Worm (Caenorhabditis elegans) whole organism, L1 larva: Measurements from ENCODE around the gene R166.3.

Experiments
- C04F5.9 ChIP-seq: sonication (generic microtip); optimal IDR thresholded peaks from 2 replicates; lab custom pipeline; 2016; ENCODE audit warnings: missing genetic modification characterization, missing compliant biosample characterization
- C16A3.4 ChIP-seq: fragments of 150-350 bp; optimal IDR thresholded peaks from 2 replicates; lab custom pipeline; 2014; ENCODE audit warnings: missing biosample characterization, missing genetic modification characterization
- Y116A8C.19 ChIP-seq: sonication (generic microtip); optimal IDR thresholded peaks from 2 replicates; lab custom pipeline; 2016; ENCODE audit warnings: missing compliant biosample characterization, missing genetic modification characterization, borderline replicate concordance
- aly-2 ChIP-seq: fragments of 150-350 bp; optimal IDR thresholded peaks from 2 replicates; lab custom pipeline; 2014; ENCODE audit warnings: missing biosample characterization, missing genetic modification characterization
- ama-1 ChIP-seq: fragments of 150-350 bp; optimal IDR thresholded peaks from 2 replicates; lab custom pipeline; 2014
- blmp-1 ChIP-seq: fragments of 150-350 bp; optimal IDR thresholded peaks from 2 replicates; lab custom pipeline; 2014; ENCODE audit warnings: missing biosample characterization, missing genetic modification characterization
- ceh-8 ChIP-seq: fragments of 200-800 bp; sonication (Bioruptor generic); optimal IDR thresholded peaks from 2 replicates; lab custom pipeline; 2018; ENCODE audit warnings: mild to moderate bottlenecking, missing genetic modification characterization, moderate library complexity, missing compliant biosample characterization
- ceh-82 ChIP-seq, 3 experiments: fragments of 150-350 bp in 1 of 3; sonication (generic microtip) in 2 of 3; optimal IDR thresholded peaks; 2 replicates each; lab custom pipeline; 2014 to 2017; ENCODE audit warnings: missing biosample characterization in 3 of 3, missing genetic modification characterization in 3 of 3
- ceh-88 ChIP-seq: fragments of 200-800 bp; sonication (Bioruptor generic); IDR thresholded peaks from 2 replicates; pipeline ENCODE4 v1.3.6; 2022; ENCODE audit warnings: missing genetic modification characterization, missing compliant biosample characterization
- ceh-90 ChIP-seq: sonication (generic microtip); optimal IDR thresholded peaks from 2 replicates; lab custom pipeline; 2016; ENCODE audit warnings: missing genetic modification characterization, missing compliant biosample characterization
- efl-1 ChIP-seq, 4 experiments: fragments of 150-350 bp; optimal IDR thresholded peaks in 3 of 4; peaks in 1 of 4; 1 replicate in 1 of 4; 2 replicates in 3 of 4; lab custom pipeline; 2014; ENCODE audit warnings: missing biosample characterization in 2 of 4, missing genetic modification characterization in 2 of 4, missing genetic modification reagents in 2 of 4
- egl-13 ChIP-seq: sonication (generic microtip); optimal IDR thresholded peaks from 2 replicates; lab custom pipeline; 2016; ENCODE audit warnings: missing genotype, missing genetic modification reagents, missing genetic modification characterization, missing compliant biosample characterization
- elt-2 ChIP-seq: sonication (generic microtip); optimal IDR thresholded peaks from 2 replicates; lab custom pipeline; 2016; ENCODE audit warnings: missing genetic modification characterization, mild to moderate bottlenecking, inconsistent platforms, missing compliant biosample characterization, missing genetic modification reagents
- elt-3 ChIP-seq, 6 experiments: fragments of 150-350 bp in 1 of 6; sonication (generic microtip); optimal IDR thresholded peaks; 2 replicates each; lab custom pipeline; 2017 to 2018; ENCODE audit warnings: missing biosample characterization in 6 of 6, missing genetic modification characterization in 6 of 6, inconsistent platforms in 1 of 6
- ets-5 ChIP-seq: fragments of 200-800 bp; sonication (Bioruptor generic); IDR thresholded peaks from 2 replicates; pipeline ENCODE4 v1.3.6; 2022; ENCODE audit warnings: missing genetic modification characterization, missing compliant biosample characterization
- fkh-10 ChIP-seq: sonication (generic microtip); optimal IDR thresholded peaks from 2 replicates; lab custom pipeline; 2017; ENCODE audit warnings: missing biosample characterization, missing genetic modification reagents, missing genetic modification characterization
- fkh-4 ChIP-seq: sonication (generic microtip); optimal IDR thresholded peaks from 2 replicates; lab custom pipeline; 2016; ENCODE audit warnings: missing compliant biosample characterization, missing genetic modification characterization, borderline replicate concordance
- grh-1 ChIP-seq: fragments of 200-800 bp; sonication (Bioruptor generic); IDR thresholded peaks from 2 replicates; pipeline ENCODE4 v1.3.6; 2022; ENCODE audit warnings: missing genetic modification reagents, missing genetic modification characterization, missing compliant biosample characterization
- lin-14 ChIP-seq: fragments of 200-800 bp; sonication (Bioruptor generic); optimal IDR thresholded peaks from 2 replicates; lab custom pipeline; 2018; ENCODE audit warnings: mild to moderate bottlenecking, missing genetic modification characterization, moderate library complexity, missing compliant biosample characterization
- lin-35 ChIP-seq, 2 experiments: fragments of 150-350 bp; optimal IDR thresholded peaks; 2 replicates each; lab custom pipeline; 2014; ENCODE audit warnings: missing biosample characterization in 2 of 2, missing genetic modification characterization in 2 of 2, missing genetic modification reagents in 2 of 2
- lsy-2 ChIP-seq, 2 experiments: fragments of 150-350 bp; optimal IDR thresholded peaks; 2 replicates each; lab custom pipeline; 2014; ENCODE audit warnings: missing biosample characterization in 2 of 2, missing genetic modification characterization in 2 of 2
- mab-9 ChIP-seq: fragments of 200-800 bp; sonication (Bioruptor generic); IDR thresholded peaks from 2 replicates; pipeline ENCODE4 v1.3.6; 2022; ENCODE audit warnings: missing genetic modification reagents, missing genetic modification characterization, missing compliant biosample characterization
- nhr-11 ChIP-seq: fragments of 150-350 bp; optimal IDR thresholded peaks from 2 replicates; lab custom pipeline; 2014; ENCODE audit warnings: missing biosample characterization, missing genetic modification characterization
- nhr-12 ChIP-seq: sonication (generic microtip); optimal IDR thresholded peaks from 2 replicates; lab custom pipeline; 2017; ENCODE audit warnings: missing biosample characterization, missing genetic modification characterization
- nhr-237 ChIP-seq: fragments of 150-350 bp; optimal IDR thresholded peaks from 2 replicates; lab custom pipeline; 2014; ENCODE audit warnings: missing biosample characterization, missing genetic modification characterization
- nhr-47 ChIP-seq: sonication (generic microtip); optimal IDR thresholded peaks from 2 replicates; lab custom pipeline; 2016; ENCODE audit warnings: mild to moderate bottlenecking, missing genetic modification characterization, moderate library complexity, missing compliant biosample characterization
- nhr-71 ChIP-seq: sonication (generic microtip); optimal IDR thresholded peaks from 2 replicates; lab custom pipeline; 2016; ENCODE audit warnings: mild to moderate bottlenecking, missing genetic modification characterization, moderate library complexity, missing compliant biosample characterization
- nhr-76 ChIP-seq: sonication (generic microtip); optimal IDR thresholded peaks from 2 replicates; lab custom pipeline; 2017; ENCODE audit warnings: missing biosample characterization, missing genetic modification characterization
- nhr-84 ChIP-seq: sonication (generic microtip); optimal IDR thresholded peaks from 2 replicates; lab custom pipeline; 2017; ENCODE audit warnings: missing biosample characterization, missing genetic modification characterization
- nhr-85 ChIP-seq: sonication (generic microtip); peaks from one replicate; lab custom pipeline; 2016; ENCODE audit warnings: missing genetic modification characterization, inconsistent platforms, missing compliant biosample characterization
- nhr-90 ChIP-seq: sonication (generic microtip); optimal IDR thresholded peaks from 2 replicates; lab custom pipeline; 2016; ENCODE audit warnings: mild to moderate bottlenecking, missing genetic modification characterization, missing compliant biosample characterization; ENCODE audit not compliant: poor library complexity
- pag-3 ChIP-seq: sonication (generic microtip); optimal IDR thresholded peaks from 2 replicates; lab custom pipeline; 2017; ENCODE audit warnings: missing genetic modification characterization, mild to moderate bottlenecking, missing compliant biosample characterization, antibody characterized with exemption, borderline replicate concordance; ENCODE audit not compliant: insufficient read depth
- pqm-1 ChIP-seq: sonication (generic microtip); optimal IDR thresholded peaks from 3 replicates; lab custom pipeline; 2017; ENCODE audit warnings: missing biosample characterization, missing genetic modification characterization
- rnt-1 ChIP-seq: sonication (generic microtip); optimal IDR thresholded peaks from 2 replicates; lab custom pipeline; 2016; ENCODE audit warnings: mild to moderate bottlenecking, missing genetic modification characterization, moderate library complexity, missing compliant biosample characterization
- snu-23 ChIP-seq: sonication (generic microtip); optimal IDR thresholded peaks from 2 replicates; lab custom pipeline; 2016; ENCODE audit warnings: missing genetic modification characterization, missing compliant biosample characterization
- unc-130 ChIP-seq: fragments of 150-350 bp; optimal IDR thresholded peaks from 2 replicates; lab custom pipeline; 2017; ENCODE audit warnings: missing biosample characterization, missing genetic modification characterization, inconsistent platforms
- unc-62 ChIP-seq: fragments of 150-350 bp; optimal IDR thresholded peaks from 2 replicates; lab custom pipeline; 2014; ENCODE audit warnings: missing biosample characterization, missing genetic modification reagents, missing genetic modification characterization
- zag-1 ChIP-seq: fragments of 150-350 bp; optimal IDR thresholded peaks from 2 replicates; lab custom pipeline; 2014; ENCODE audit warnings: missing biosample characterization, missing genetic modification characterization
- zip-4 ChIP-seq: fragments of 200-800 bp; sonication (Bioruptor generic); optimal IDR thresholded peaks from 2 replicates; lab custom pipeline; 2018; ENCODE audit warnings: mild to moderate bottlenecking, missing genetic modification characterization, moderate library complexity, missing compliant biosample characterization
- ztf-11 ChIP-seq, 2 experiments: sonication (generic microtip); optimal IDR thresholded peaks; 2 replicates each; lab custom pipeline; 2016 to 2017; ENCODE audit warnings: missing genetic modification characterization in 2 of 2, missing biosample characterization in 1 of 2, missing compliant biosample characterization in 1 of 2

The R166.3 gene

ce11 chrII:10547803-10548693 is 8.9 kb upstream of the R166.3 start (continued):
- TF ChIP-seq zag-1 (tag; lab: Kevin White, UChicago) = no peak
- TF ChIP-seq egl-13 (tag; lab: Kevin White, UChicago) = no peak
- TF ChIP-seq ceh-8 (GFP tag; lab: Kevin White, UChicago) = no peak
- TF ChIP-seq rnt-1 (tag; lab: Kevin White, UChicago) = peak; percentile 33
- TF ChIP-seq elt-3 (tag; optimal IDR thresholded peaks at IDR 0.05; lab: Kevin White, UChicago) = peak in 1 of 6 experiments; percentile 18
- TF ChIP-seq nhr-76 (tag; lab: Kevin White, UChicago) = no peak
- TF ChIP-seq nhr-90 (tag; lab: Kevin White, UChicago) = peak; percentile 27
- TF ChIP-seq nhr-12 (tag; lab: Kevin White, UChicago) = no peak
- peak; percentile 33 to 51 for TF ChIP-seq lin-35 (GFP tag; optimal IDR thresholded peaks at IDR 0.05; lab: Kevin White, UChicago)
- TF ChIP-seq pqm-1 (tag; lab: Kevin White, UChicago) = no peak
- no peak for TF ChIP-seq C04F5.9 (tag; lab: Kevin White, UChicago)
- TF ChIP-seq ceh-88 (GFP tag; lab: Robert Waterston, UW) = peak; percentile 62; the same call in 1 of the 2 replicates
- TF ChIP-seq mab-9 = peak; percentile 67; the same call in 1 of the 2 replicates

- TF ChIP-seq ceh-90 (tag; lab: Kevin White, UChicago) (no peak), lin-35 (GFP tag; optimal IDR thresholded peaks at IDR 0.05; lab: Kevin White, UChicago) (peak in 1 of 2 experiments; percentile 3), unc-62 (GFP tag; lab: Kevin White, UChicago) (no peak), ceh-88 (GFP tag; lab: Robert Waterston, UW) (no peak), nhr-47 (tag; lab: Kevin White, UChicago) (no peak), ceh-82 (tag; optimal IDR thresholded peaks at IDR 0.05; lab: Kevin White, UChicago) (no peak), unc-130 (tag; lab: Kevin White, UChicago) (no peak), fkh-4 (tag; lab: Kevin White, UChicago) (no peak), lin-14 (GFP tag; lab: Kevin White, UChicago) (no peak), lsy-2 (tag; optimal IDR thresholded peaks at IDR 0.05; lab: Kevin White, UChicago) (no peak), ets-5 (GFP tag; lab: Robert Waterston, UW) (0 out of 2 replicates have a peak, but pooled peaks have one; percentile 44), grh-1 (GFP tag; lab: Robert Waterston, UW) (peak; percentile 33; the same call in 1 of the 2 replicates), nhr-71 (tag; lab: Kevin White, UChicago) (no peak), Y116A8C.19 (no peak), nhr-84 (tag; lab: Kevin White, UChicago) (no peak), nhr-85 (peak; percentile 67), rnt-1 (tag; lab: Kevin White, UChicago) (no peak), elt-2 (no peak), nhr-237 (tag; lab: Kevin White, UChicago) (no peak), nhr-11 (no peak), zip-4 (GFP tag; lab: Kevin White, UChicago) (no peak), zag-1 (tag; lab: Kevin White, UChicago) (no peak)
- TF ChIP-seq, all 84 proteins: peak for 4
These were observed 8.2 kb upstream of the R166.3 start for ce11 chrII:10547311-10547710.

- TF ChIP-seq blmp-1 (tag; lab: Kevin White, UChicago) = peak; percentile 21
- TF ChIP-seq rnt-1 (tag; lab: Kevin White, UChicago) = peak; percentile 31
- TF ChIP-seq nhr-71 (tag; lab: Kevin White, UChicago) = peak; percentile 43
- peak; percentile 16 for TF ChIP-seq C16A3.4 (tag; lab: Kevin White, UChicago)
- TF ChIP-seq aly-2 (tag; lab: Kevin White, UChicago) = no peak
- peak in 1 of 2 experiments; percentile 13 for TF ChIP-seq lsy-2 (tag; optimal IDR thresholded peaks at IDR 0.05; lab: Kevin White, UChicago)
- TF ChIP-seq ztf-11 (tag; optimal IDR thresholded peaks at IDR 0.05; lab: Kevin White, UChicago) = peak in 1 of 2 experiments; percentile 8
- peak; percentile 6 for TF ChIP-seq snu-23 (GFP tag; lab: Kevin White, UChicago)
- TF ChIP-seq fkh-10 = no peak
- no peak for TF ChIP-seq efl-1 (optimal IDR thresholded peaks at IDR 0.05; lab: Kevin White, UChicago)
- peak in 1 of 2 experiments; percentile 81 for TF ChIP-seq efl-1 (GFP tag; optimal IDR thresholded peaks at IDR 0.05 in 1 of 2; lab: Kevin White, UChicago)
- TF ChIP-seq pag-3 (tag; lab: Kevin White, UChicago) = no peak
- peak; percentile 19 for TF ChIP-seq zip-4 (GFP tag; lab: Kevin White, UChicago)
- TF ChIP-seq ama-1 = peak; percentile 47
These were observed 7.6 kb upstream of the R166.3 start for ce11 chrII:10546784-10547087.
